Fruit fly (Drosophila melanogaster): ENCODE data around the gene jub.

The jub gene

dm6 chrX:13788973-13789682, 41.0 kb downstream of the jub start:
- TF ChIP-seq CG3032 (tag; optimal IDR thresholded peaks at IDR 0.05) (peak; percentile 36), fd59A (GFP tag; optimal IDR thresholded peaks at IDR 0.05) (peak; percentile 18), Eip78C (GFP tag) (peak; percentile 37), Blimp-1 (GFP tag; optimal IDR thresholded peaks at IDR 0.05) (no peak), CG6163 (GFP tag; IDR thresholded peaks at IDR 0.05) (0 out of 3 replicates have a peak, but pooled peaks have one; percentile 32), Hr4 (GFP tag; optimal IDR thresholded peaks at IDR 0.05) (peak; percentile 23), cyc (GFP tag; optimal IDR thresholded peaks at IDR 0.05) (peak; percentile 2), esn (GFP tag; optimal IDR thresholded peaks at IDR 0.05) (no peak), Lpt (GFP tag; optimal IDR thresholded peaks at IDR 0.05) (no peak), topi (GFP tag; optimal IDR thresholded peaks at IDR 0.05) (no peak), vri (GFP tag; optimal IDR thresholded peaks at IDR 0.05) (no peak), ss (GFP tag; optimal IDR thresholded peaks at IDR 0.05) (peak in 1 of 2 experiments; percentile 9), dac (GFP tag; optimal IDR thresholded peaks at IDR 0.05) (no peak), fd85E (GFP tag; optimal IDR thresholded peaks at IDR 0.05) (no peak), Gug (GFP tag; IDR thresholded peaks at IDR 0.05) (0 out of 2 replicates have a peak, but pooled peaks have one; percentile 7), CG10631 (GFP tag; optimal IDR thresholded peaks at IDR 0.05) (peak; percentile 39), svp (GFP tag) (peak; percentile 58), pdm3 (GFP tag; optimal IDR thresholded peaks at IDR 0.05) (peak; percentile 14), CG32006 (GFP tag; optimal IDR thresholded peaks at IDR 0.05) (peak; percentile 22), acj6 (GFP tag; optimal IDR thresholded peaks at IDR 0.05) (peak; percentile 1), salr (GFP tag; optimal IDR thresholded peaks at IDR 0.05) (peak in 1 of 2 experiments; percentile 23), CG7368 (GFP tag; optimal IDR thresholded peaks at IDR 0.05) (peak; percentile 13), Sox102F (GFP tag; optimal IDR thresholded peaks at IDR 0.05) (peak; percentile 8), Ets21C (GFP tag; optimal IDR thresholded peaks at IDR 0.05) (no peak), CG8319 (GFP tag; optimal IDR thresholded peaks at IDR 0.05) (no peak)

dm6 chrX:13787282-13787850, 42.8 kb downstream of the jub start:
- TF ChIP-seq CG7368 (GFP tag; optimal IDR thresholded peaks at IDR 0.05) (no peak), CG1621 (tag; optimal IDR thresholded peaks at IDR 0.05) (no peak), ss (GFP tag; optimal IDR thresholded peaks at IDR 0.05) (no peak), fd59A (GFP tag; optimal IDR thresholded peaks at IDR 0.05) (no peak), CG11294 (GFP tag; IDR thresholded peaks at IDR 0.05) (no peak), salr (GFP tag; optimal IDR thresholded peaks at IDR 0.05) (no peak), Eip78C (GFP tag) (no peak), fkh (GFP tag; optimal IDR thresholded peaks at IDR 0.05) (no peak), CG9139 (GFP tag; optimal IDR thresholded peaks at IDR 0.05) (no peak), CG11762 (GFP tag; optimal IDR thresholded peaks at IDR 0.05; ENCODE audit: insufficient read depth) (no peak), CG10669 (GFP tag; optimal IDR thresholded peaks at IDR 0.05) (no peak), Blimp-1 (GFP tag; optimal IDR thresholded peaks at IDR 0.05) (no peak)

- TF ChIP-seq salr (GFP tag; optimal IDR thresholded peaks at IDR 0.05) (no peak), Eip78C (GFP tag) (peak; percentile 70), svp (GFP tag) (peak; percentile 51)
Observed at dm6 chrX:13786037-13786667, 44.0 kb downstream of the jub start.

Data from whole organism, prepupa.